Worm (Caenorhabditis elegans) whole organism, L4 larva: ENCODE results near the gene F48E3.6.

Experiments used
- Y5F2A.4 ChIP-seq: fragments of 200-800 bp; sonication (Bioruptor generic); optimal IDR thresholded peaks from 2 replicates; lab custom pipeline; 2018; ENCODE audit warnings: mild to moderate bottlenecking, missing genetic modification characterization, missing compliant biosample characterization
- ama-1 ChIP-seq: fragments of 150-350 bp; optimal IDR thresholded peaks from 2 replicates; lab custom pipeline; 2014; ENCODE audit warnings: inconsistent platforms, mixed read lengths
- nhr-237 ChIP-seq: sonication (generic microtip); optimal IDR thresholded peaks from 2 replicates; lab custom pipeline; 2017; ENCODE audit warnings: missing biosample characterization, missing genetic modification characterization
- nhr-77 ChIP-seq: fragments of 150-350 bp; optimal IDR thresholded peaks from 2 replicates; lab custom pipeline; 2014; ENCODE audit warnings: missing biosample characterization, missing genetic modification characterization
- zag-1 ChIP-seq: fragments of 150-350 bp; optimal IDR thresholded peaks from 2 replicates; lab custom pipeline; 2014; ENCODE audit warnings: missing biosample characterization, missing genetic modification characterization

DNA sequence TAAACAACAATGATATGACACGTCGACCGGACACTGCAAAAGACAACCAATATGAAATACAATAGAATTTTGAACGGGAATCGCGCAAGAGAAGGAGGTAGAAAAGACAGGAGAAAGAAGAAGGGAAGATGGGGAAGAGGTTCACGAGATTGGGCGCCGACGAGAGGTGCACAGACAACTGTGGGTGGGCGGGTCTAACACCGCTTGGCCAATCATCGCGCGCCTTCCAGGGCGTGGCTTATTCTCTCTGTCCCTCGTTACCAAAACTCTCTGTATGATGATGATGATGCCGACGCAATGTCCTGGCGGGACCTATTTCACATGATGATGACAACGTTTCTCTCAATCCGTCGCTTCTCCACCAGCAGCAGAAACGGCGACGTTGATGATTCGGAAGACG is 42.2 kb downstream of the F48E3.6 start:
- TF ChIP-seq zag-1 (tag; lab: Kevin White, UChicago) (no peak), nhr-237 (tag; lab: Kevin White, UChicago) (no peak), nhr-77 (tag; lab: Kevin White, UChicago) (no peak), ama-1 (lab: Kevin White, UChicago) (no peak), Y5F2A.4 (GFP tag; lab: Kevin White, UChicago) (no peak)
